Fruit fly (Drosophila melanogaster) whole organism, embryonic: ENCODE measurements around the gene PAN3.
A peak's percentile ranks its signal among the peaks of the same experiment; 100 is the strongest.

Experiments used
- Abd-B ChIP-seq: fragments of 200-800 bp; sonication (Bioruptor generic); optimal IDR thresholded peaks from 2 replicates; lab custom pipeline; 2018; ENCODE audit warnings: missing biosample characterization, mild to moderate bottlenecking, missing genetic modification characterization, moderate library complexity
- Aef1 ChIP-seq: fragments of 200-800 bp; sonication (Bioruptor generic); IDR thresholded peaks from 3 replicates; pipeline ENCODE4 v1.3.6; 2022; ENCODE audit warnings: missing biosample characterization, missing genetic modification characterization
- CG10147 ChIP-seq: fragments of 200-800 bp; sonication (Bioruptor generic); optimal IDR thresholded peaks from 2 replicates; lab custom pipeline; 2019; ENCODE audit warnings: missing biosample characterization, mild to moderate bottlenecking, missing genetic modification characterization, moderate library complexity
- CG10431 ChIP-seq: fragments of 200-800 bp; sonication (Bioruptor generic); optimal IDR thresholded peaks from 3 replicates; lab custom pipeline; 2018; ENCODE audit warnings: missing biosample characterization, mild to moderate bottlenecking, missing genetic modification characterization
- CG11093 ChIP-seq: fragments of 200-800 bp; sonication (Bioruptor generic); IDR thresholded peaks from 3 replicates; pipeline ENCODE4 v1.3.6; 2022; ENCODE audit warnings: missing biosample characterization, missing genetic modification characterization
- CG11560 ChIP-seq: fragments of 200-800 bp; sonication (Bioruptor generic); IDR thresholded peaks from 3 replicates; pipeline ENCODE4 v1.3.6; 2022; ENCODE audit warnings: missing biosample characterization, missing genetic modification characterization
- CG13775 ChIP-seq: fragments of 200-800 bp; sonication (Bioruptor generic); optimal IDR thresholded peaks from 3 replicates; lab custom pipeline; 2017; ENCODE audit warnings: missing biosample characterization, mild to moderate bottlenecking, missing genetic modification characterization
- CG14050 ChIP-seq: fragments of 200-800 bp; sonication (Bioruptor generic); IDR thresholded peaks from 3 replicates; pipeline ENCODE4 v1.3.6; 2022; ENCODE audit warnings: missing biosample characterization, missing genetic modification characterization
- CG1602 ChIP-seq: fragments of 200-800 bp; sonication (Bioruptor generic); optimal IDR thresholded peaks from 3 replicates; lab custom pipeline; 2016; ENCODE audit warnings: missing biosample characterization, missing genetic modification characterization
- CG17361 ChIP-seq: fragments of 200-800 bp; sonication (Bioruptor generic); IDR thresholded peaks from 3 replicates; pipeline ENCODE4 v1.3.6; 2022; ENCODE audit warnings: missing biosample characterization, missing genetic modification characterization
- CG17568 ChIP-seq: fragments of 200-800 bp; sonication (Bioruptor generic); optimal IDR thresholded peaks from 2 replicates; lab custom pipeline; 2018; ENCODE audit warnings: missing biosample characterization, mild to moderate bottlenecking, missing genetic modification characterization, moderate library complexity
- CG18619 ChIP-seq: fragments of 200-800 bp; sonication (Bioruptor generic); optimal IDR thresholded peaks from 3 replicates; lab custom pipeline; 2017; ENCODE audit warnings: missing biosample characterization, mild to moderate bottlenecking, missing genetic modification characterization
- CG2199 ChIP-seq: fragments of 200-800 bp; sonication (Bioruptor generic); IDR thresholded peaks from 3 replicates; pipeline ENCODE4 v1.3.6; 2022; ENCODE audit warnings: missing biosample characterization, missing genetic modification characterization
- CG30020 ChIP-seq: fragments of 200-800 bp; optimal IDR thresholded peaks from 2 replicates; lab custom pipeline; 2019; ENCODE audit warnings: missing biosample characterization, mild to moderate bottlenecking, missing genetic modification characterization, moderate library complexity
- CG31388 ChIP-seq: fragments of 200-800 bp; sonication (Bioruptor generic); optimal IDR thresholded peaks from 2 replicates; lab custom pipeline; 2016; ENCODE audit warnings: missing biosample characterization, missing genetic modification characterization
- CG33213 ChIP-seq: fragments of 200-800 bp; sonication (Bioruptor generic); optimal IDR thresholded peaks from 3 replicates; lab custom pipeline; 2016; ENCODE audit warnings: missing biosample characterization, missing genetic modification characterization
- CG3838 ChIP-seq: fragments of 200-800 bp; sonication (Bioruptor generic); optimal IDR thresholded peaks from 3 replicates; lab custom pipeline; 2016; ENCODE audit warnings: missing biosample characterization, missing genetic modification characterization
- CG4328 ChIP-seq: fragments of 200-800 bp; sonication (Bioruptor generic); optimal IDR thresholded peaks from 3 replicates; lab custom pipeline; 2017; ENCODE audit warnings: missing biosample characterization, missing genetic modification reagents, missing genetic modification characterization
- CG4617 ChIP-seq: fragments of 200-800 bp; sonication (Bioruptor generic); optimal IDR thresholded peaks from 3 replicates; lab custom pipeline; 2016; ENCODE audit warnings: missing biosample characterization, missing genetic modification characterization, borderline replicate concordance
- CG5180 ChIP-seq: fragments of 200-800 bp; sonication (Bioruptor generic); optimal IDR thresholded peaks from 3 replicates; lab custom pipeline; 2017; ENCODE audit warnings: missing biosample characterization, missing genetic modification characterization, mild to moderate bottlenecking, moderate library complexity, missing genetic modification reagents
- CG6683 ChIP-seq: fragments of 200-800 bp; sonication (Bioruptor generic); optimal IDR thresholded peaks from 2 replicates; lab custom pipeline; 2017; ENCODE audit warnings: missing biosample characterization, mild to moderate bottlenecking, missing genetic modification characterization, missing genetic modification reagents
- CG8089 ChIP-seq: fragments of 200-800 bp; sonication (Bioruptor generic); optimal IDR thresholded peaks from 3 replicates; lab custom pipeline; 2016; ENCODE audit warnings: missing biosample characterization, missing genetic modification characterization
- CG8765 ChIP-seq: fragments of 200-800 bp; sonication (Bioruptor generic); IDR thresholded peaks from 2 replicates; pipeline ENCODE4 v1.3.6; 2022; ENCODE audit warnings: missing biosample characterization, missing genetic modification characterization
- CG9932 ChIP-seq: fragments of 200-800 bp; sonication (Bioruptor generic); IDR thresholded peaks from 2 replicates; pipeline ENCODE4 v1.3.6; 2022; ENCODE audit warnings: missing biosample characterization, missing genetic modification characterization
- Dip2 ChIP-seq: fragments of 200-800 bp; sonication (Bioruptor generic); IDR thresholded peaks from 2 replicates; pipeline ENCODE4 v1.3.6; 2022; ENCODE audit warnings: missing biosample characterization, missing genetic modification characterization
- Dip3 ChIP-seq: fragments of 200-800 bp; sonication (Bioruptor generic); optimal IDR thresholded peaks from 3 replicates; lab custom pipeline; 2016; ENCODE audit warnings: missing biosample characterization, missing genetic modification characterization
- Hand ChIP-seq: fragments of 200-800 bp; sonication (Bioruptor generic); optimal IDR thresholded peaks from 2 replicates; lab custom pipeline; 2017; ENCODE audit warnings: mild to moderate bottlenecking, missing biosample characterization, missing genetic modification reagents, missing genetic modification characterization
- Hey ChIP-seq: fragments of 200-800 bp; sonication (Bioruptor generic); optimal IDR thresholded peaks from 3 replicates; lab custom pipeline; 2018; ENCODE audit warnings: missing biosample characterization, mild to moderate bottlenecking, missing genetic modification characterization
- HmgD ChIP-seq: fragments of 200-800 bp; sonication (Bioruptor generic); optimal IDR thresholded peaks from 3 replicates; lab custom pipeline; 2016; ENCODE audit warnings: missing biosample characterization, missing genetic modification characterization
- Mes4 ChIP-seq: fragments of 200-800 bp; sonication (Bioruptor generic); optimal IDR thresholded peaks from 2 replicates; lab custom pipeline; 2016; ENCODE audit warnings: missing biosample characterization, missing genetic modification characterization
- Optix ChIP-seq: fragments of 200-800 bp; sonication (Bioruptor generic); IDR thresholded peaks from 3 replicates; pipeline ENCODE4 v1.3.6; 2022; ENCODE audit warnings: missing biosample characterization, missing genetic modification characterization
- Scr ChIP-seq: fragments of 200-800 bp; sonication (Bioruptor generic); IDR thresholded peaks from 2 replicates; pipeline ENCODE4 v1.3.6; 2022; ENCODE audit warnings: missing biosample characterization, missing genetic modification characterization; ENCODE audit not compliant: partially characterized antibody
- Sry-β ChIP-seq: fragments of 200-800 bp; sonication (Bioruptor generic); optimal IDR thresholded peaks from 2 replicates; lab custom pipeline; 2018; ENCODE audit warnings: missing biosample characterization, mild to moderate bottlenecking, missing genetic modification characterization, moderate library complexity
- Taf1 ChIP-seq: fragments of 200-800 bp; sonication (Bioruptor generic); IDR thresholded peaks from 2 replicates; pipeline ENCODE4 v1.3.6; 2022; ENCODE audit warnings: missing biosample characterization, missing genetic modification characterization
- Usf ChIP-seq: fragments of 200-800 bp; sonication (Bioruptor generic); optimal IDR thresholded peaks from 2 replicates; lab custom pipeline; 2017; ENCODE audit warnings: missing genotype, missing biosample characterization, missing genetic modification characterization
- amos ChIP-seq: fragments of 200-800 bp; sonication (Bioruptor generic); IDR thresholded peaks from 2 replicates; pipeline ENCODE4 v1.3.6; 2022; ENCODE audit warnings: missing biosample characterization, missing genetic modification characterization; ENCODE audit not compliant: partially characterized antibody
- aop ChIP-seq: fragments of 200-800 bp; sonication (Bioruptor generic); IDR thresholded peaks from 2 replicates; pipeline ENCODE4 v1.3.6; 2022; ENCODE audit warnings: missing biosample characterization, missing genetic modification characterization
- ci ChIP-seq: fragments of 200-800 bp; sonication (Bioruptor generic); IDR thresholded peaks from 3 replicates; pipeline ENCODE4 v1.3.6; 2022; ENCODE audit warnings: missing biosample characterization, missing genetic modification characterization
- exex ChIP-seq: fragments of 200-800 bp; sonication (Bioruptor generic); optimal IDR thresholded peaks from 4 replicates; lab custom pipeline; 2018; ENCODE audit warnings: missing biosample characterization, mild to moderate bottlenecking, missing genetic modification characterization, moderate library complexity
- gem ChIP-seq: fragments of 200-800 bp; sonication (Bioruptor generic); optimal IDR thresholded peaks from 2 replicates; lab custom pipeline; 2019; ENCODE audit warnings: missing biosample characterization, mild to moderate bottlenecking, missing genetic modification characterization, moderate library complexity
- lmd ChIP-seq: fragments of 200-800 bp; sonication (Bioruptor generic); IDR thresholded peaks from 2 replicates; pipeline ENCODE4 v1.3.6; 2022; ENCODE audit warnings: missing biosample characterization, missing genetic modification characterization
- nmo ChIP-seq: fragments of 200-800 bp; sonication (Bioruptor generic); optimal IDR thresholded peaks from 2 replicates; lab custom pipeline; 2018; ENCODE audit warnings: missing biosample characterization, mild to moderate bottlenecking, missing genetic modification characterization, moderate library complexity
- phol ChIP-seq: fragments of 200-800 bp; sonication (Bioruptor generic); optimal IDR thresholded peaks from 3 replicates; lab custom pipeline; 2018; ENCODE audit warnings: missing biosample characterization, mild to moderate bottlenecking, missing genetic modification characterization, moderate library complexity
- pnt ChIP-seq: fragments of 200-800 bp; sonication (Bioruptor generic); optimal IDR thresholded peaks from 3 replicates; lab custom pipeline; 2016; ENCODE audit warnings: missing biosample characterization, missing genetic modification characterization
- pros ChIP-seq: fragments of 200-800 bp; sonication (Bioruptor generic); optimal IDR thresholded peaks from 3 replicates; lab custom pipeline; 2019; ENCODE audit warnings: missing biosample characterization, mild to moderate bottlenecking, missing genetic modification characterization, moderate library complexity
- pum ChIP-seq: fragments of 200-800 bp; sonication (Bioruptor generic); optimal IDR thresholded peaks from 2 replicates; lab custom pipeline; 2016; ENCODE audit warnings: missing biosample characterization, missing genetic modification characterization
- sug ChIP-seq: fragments of 200-800 bp; optimal IDR thresholded peaks from 2 replicates; lab custom pipeline; 2019; ENCODE audit warnings: missing biosample characterization, mild to moderate bottlenecking, missing genetic modification characterization, moderate library complexity
- tx ChIP-seq: fragments of 200-800 bp; sonication (Bioruptor generic); optimal IDR thresholded peaks from 2 replicates; lab custom pipeline; 2016; ENCODE audit warnings: missing biosample characterization, missing genetic modification characterization
- unpg ChIP-seq: fragments of 200-800 bp; sonication (Bioruptor generic); optimal IDR thresholded peaks from 3 replicates; lab custom pipeline; 2018; ENCODE audit warnings: missing biosample characterization, mild to moderate bottlenecking, missing genetic modification characterization, moderate library complexity
- yki ChIP-seq: fragments of >200 bp; optimal IDR thresholded peaks from 3 replicates; lab custom pipeline; 2018

The PAN3 gene

DNA sequence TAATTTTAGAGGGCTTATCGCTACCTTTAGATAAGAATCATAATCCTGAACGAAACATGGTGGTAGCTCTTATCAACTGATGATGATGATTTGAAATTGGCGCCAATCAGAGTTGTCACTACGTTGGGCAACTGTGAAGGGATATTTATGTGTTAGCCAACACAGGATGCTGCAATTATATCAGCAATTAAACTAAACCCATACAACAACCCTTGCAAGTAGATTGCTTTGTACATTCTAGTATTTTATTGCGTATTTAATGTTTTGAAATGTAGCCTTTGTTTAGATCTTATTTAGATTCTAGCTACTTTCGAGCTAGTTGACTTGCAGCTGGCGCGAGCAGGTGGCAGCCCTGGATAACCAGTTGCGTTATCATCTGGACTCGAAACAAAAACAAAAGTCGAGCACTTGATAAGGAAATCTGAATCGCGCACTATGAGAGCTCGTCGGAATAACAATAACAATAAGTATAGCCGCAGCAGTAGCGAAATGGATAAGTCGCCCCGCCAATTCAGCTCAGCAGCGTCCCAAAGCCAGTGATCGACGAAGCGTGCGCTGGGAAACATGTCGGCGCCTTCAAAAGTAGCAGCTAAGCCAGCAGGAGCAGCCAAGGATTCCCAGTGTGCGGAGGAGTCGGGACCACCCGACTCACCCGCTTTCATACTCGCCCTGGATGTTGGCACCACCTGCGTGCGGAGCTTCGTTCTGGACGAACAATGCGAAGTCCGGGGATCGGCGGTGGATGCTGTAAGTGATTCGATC lies 18.6 kb upstream of the PAN3 start, which contains the start of gene CG1271 (continued):
- TF ChIP-seq CG11560 (no peak), CG3838 (GFP tag; lab: Kevin White, UChicago) (no peak), Abd-B (no peak), tx (GFP tag; lab: Kevin White, UChicago) (peak; percentile 58), CG31388 (GFP tag; lab: Kevin White, UChicago) (peak; percentile 33), CG18619 (GFP tag; lab: Kevin White, UChicago) (peak; percentile 62), Optix (GFP tag; lab: Robert Waterston, UW) (0 out of 3 replicates have a peak, but pooled peaks have one; percentile 19), CG4328 (GFP tag; lab: Kevin White, UChicago) (peak; percentile 43), CG5180 (GFP tag; lab: Kevin White, UChicago) (peak; percentile 32), Taf1 (peak; percentile 21; the same call in 1 of the 2 replicates), CG8765 (GFP tag; lab: Robert Waterston, UW) (no peak), Usf (no peak), HmgD (GFP tag; lab: Kevin White, UChicago) (peak; percentile 17), pros (no peak), ci (no peak), sug (tag; lab: Kevin White, UChicago) (peak; percentile 93), Scr (GFP tag; lab: Robert Waterston, UW) (peak; percentile 17; the same call in 1 of the 2 replicates), amos (GFP tag; lab: Robert Waterston, UW) (peak; percentile 16; the same call in 1 of the 2 replicates), CG10431 (GFP tag; lab: Kevin White, UChicago) (no peak), Mes4 (no peak), CG11093 (no peak), nmo (peak; percentile 74), CG2199 (GFP tag; lab: Robert Waterston, UW) (no peak), CG1602 (GFP tag; lab: Kevin White, UChicago) (peak; percentile 22), Sry-β (peak; percentile 99), CG8089 (GFP tag; lab: Kevin White, UChicago) (peak; percentile 40), Hey (tag; lab: Kevin White, UChicago) (no peak), aop (GFP tag; lab: Robert Waterston, UW) (no peak), pnt (GFP tag; lab: Kevin White, UChicago) (peak; percentile 32), CG30020 (tag; lab: Kevin White, UChicago) (peak; percentile 28), CG6683 (peak; percentile 26), gem (tag; lab: Kevin White, UChicago) (peak; percentile 80), phol (tag; lab: Kevin White, UChicago) (peak; percentile 80), CG10147 (GFP tag; lab: Kevin White, UChicago) (peak; percentile 72), Dip2 (GFP tag; lab: Robert Waterston, UW) (no peak), CG4617 (GFP tag; lab: Kevin White, UChicago) (peak; percentile 58), CG17361 (GFP tag; lab: Robert Waterston, UW) (peak; percentile 74), CG13775 (peak; percentile 35), Dip3 (GFP tag; lab: Kevin White, UChicago) (peak; percentile 67), yki (lab: Kevin White, UChicago) (no peak), CG33213 (GFP tag; lab: Kevin White, UChicago) (peak; percentile 60), pum (GFP tag; lab: Kevin White, UChicago) (peak; percentile 49), Aef1 (GFP tag; lab: Robert Waterston, UW) (peak; percentile 78), Hand (GFP tag; lab: Kevin White, UChicago) (no peak), CG14050 (GFP tag; lab: Robert Waterston, UW) (0 out of 3 replicates have a peak, but pooled peaks have one; percentile 11), CG9932 (peak; percentile 73), lmd (GFP tag; lab: Robert Waterston, UW) (peak; percentile 68), CG17568 (no peak), unpg (GFP tag; lab: Kevin White, UChicago) (peak; percentile 43), exex (tag; lab: Kevin White, UChicago) (peak; percentile 80)
